Worm (Caenorhabditis elegans) whole organism, late embryonic: ENCODE data around the gene aat-3.

Experiments used
- C08G9.2 ChIP-seq: sonication (generic microtip); optimal IDR thresholded peaks from 2 replicates; lab custom pipeline; 2016; ENCODE audit warnings: mild to moderate bottlenecking, missing genetic modification characterization, moderate library complexity, missing compliant biosample characterization
- C38D4.7 ChIP-seq: fragments of 200-800 bp; sonication (Bioruptor generic); optimal IDR thresholded peaks from 2 replicates; lab custom pipeline; 2018; ENCODE audit warnings: mild to moderate bottlenecking, missing genetic modification characterization, moderate library complexity, missing compliant biosample characterization
- K09A11.1 ChIP-seq: sonication (generic microtip); optimal IDR thresholded peaks from 2 replicates; lab custom pipeline; 2017; ENCODE audit warnings: antibody characterized with exemption, mild to moderate bottlenecking, missing genetic modification characterization, missing compliant biosample characterization; ENCODE audit not compliant: insufficient read depth
- T23F11.4 ChIP-seq: fragments of 200-800 bp; sonication (Bioruptor generic); optimal IDR thresholded peaks from 2 replicates; lab custom pipeline; 2018; ENCODE audit warnings: mild to moderate bottlenecking, missing genetic modification characterization, missing compliant biosample characterization
- Y22D7AL.16 ChIP-seq: sonication (generic microtip); optimal IDR thresholded peaks from 2 replicates; lab custom pipeline; 2016; ENCODE audit warnings: missing genetic modification characterization, missing compliant biosample characterization
- ahr-1 ChIP-seq: sonication (generic microtip); optimal IDR thresholded peaks from 2 replicates; lab custom pipeline; 2016; ENCODE audit warnings: missing genetic modification characterization, missing compliant biosample characterization
- ceh-18 ChIP-seq: sonication (generic microtip); optimal IDR thresholded peaks from 2 replicates; lab custom pipeline; 2016; ENCODE audit warnings: missing genetic modification characterization, missing compliant biosample characterization
- ceh-19 ChIP-seq: fragments of 200-800 bp; sonication (Bioruptor generic); optimal IDR thresholded peaks from 2 replicates; lab custom pipeline; 2018; ENCODE audit warnings: mild to moderate bottlenecking, missing genetic modification characterization, missing compliant biosample characterization
- ceh-22 ChIP-seq: sonication (generic microtip); optimal IDR thresholded peaks from 2 replicates; lab custom pipeline; 2017; ENCODE audit warnings: missing biosample characterization, missing genetic modification characterization
- ceh-24 ChIP-seq: sonication (generic microtip); optimal IDR thresholded peaks from 2 replicates; lab custom pipeline; 2016; ENCODE audit warnings: mild to moderate bottlenecking, missing genetic modification characterization, missing compliant biosample characterization
- ceh-30 ChIP-seq: fragments of 150-350 bp; optimal IDR thresholded peaks from 2 replicates; lab custom pipeline; 2014; ENCODE audit warnings: missing biosample characterization, missing genetic modification characterization
- ceh-34 ChIP-seq: sonication (generic microtip); optimal IDR thresholded peaks from 2 replicates; lab custom pipeline; 2016; ENCODE audit warnings: mild to moderate bottlenecking, missing genetic modification characterization, missing compliant biosample characterization
- ceh-48 ChIP-seq: sonication (generic microtip); optimal IDR thresholded peaks from 2 replicates; lab custom pipeline; 2016; ENCODE audit warnings: missing genetic modification characterization, inconsistent platforms, missing compliant biosample characterization
- ceh-9 ChIP-seq: sonication (generic microtip); optimal IDR thresholded peaks from 2 replicates; lab custom pipeline; 2016; ENCODE audit warnings: mild to moderate bottlenecking, missing genetic modification characterization, inconsistent platforms, missing compliant biosample characterization
- che-1 ChIP-seq: sonication (generic microtip); optimal IDR thresholded peaks from 2 replicates; lab custom pipeline; 2016; ENCODE audit warnings: mild to moderate bottlenecking, missing genetic modification characterization, missing compliant biosample characterization
- dmd-4 ChIP-seq: sonication (generic microtip); optimal IDR thresholded peaks from 2 replicates; lab custom pipeline; 2016; ENCODE audit warnings: borderline replicate concordance, missing genetic modification characterization, missing compliant biosample characterization
- dve-1 ChIP-seq: sonication (generic microtip); optimal IDR thresholded peaks from 2 replicates; lab custom pipeline; 2017; ENCODE audit warnings: antibody characterized with exemption, mild to moderate bottlenecking, missing genetic modification characterization, missing compliant biosample characterization
- elt-2 ChIP-seq: sonication (generic microtip); optimal IDR thresholded peaks from 2 replicates; lab custom pipeline; 2016; ENCODE audit warnings: missing genetic modification reagents, missing genetic modification characterization, missing compliant biosample characterization
- elt-4 ChIP-seq: sonication (generic microtip); optimal IDR thresholded peaks from 2 replicates; lab custom pipeline; 2016; ENCODE audit warnings: missing genetic modification characterization, missing compliant biosample characterization
- ets-4 ChIP-seq: sonication (generic microtip); optimal IDR thresholded peaks from 2 replicates; lab custom pipeline; 2016; ENCODE audit warnings: missing genetic modification characterization, missing compliant biosample characterization
- fax-1 ChIP-seq: sonication (generic microtip); optimal IDR thresholded peaks from 2 replicates; lab custom pipeline; 2016; ENCODE audit warnings: missing genotype, missing genetic modification characterization, missing compliant biosample characterization
- fkh-6 ChIP-seq: sonication (generic microtip); optimal IDR thresholded peaks from 2 replicates; lab custom pipeline; 2016; ENCODE audit warnings: missing genetic modification characterization, missing compliant biosample characterization
- gmeb-2 ChIP-seq: sonication (generic microtip); optimal IDR thresholded peaks from 2 replicates; lab custom pipeline; 2016; ENCODE audit warnings: missing genetic modification characterization, inconsistent platforms, missing compliant biosample characterization
- hlh-15 ChIP-seq: sonication (generic microtip); optimal IDR thresholded peaks from 2 replicates; lab custom pipeline; 2016; ENCODE audit warnings: missing genetic modification characterization, missing compliant biosample characterization
- hlh-6 ChIP-seq: sonication (generic microtip); optimal IDR thresholded peaks from 2 replicates; lab custom pipeline; 2016; ENCODE audit warnings: missing genotype, missing genetic modification characterization, missing compliant biosample characterization
- hlh-8 ChIP-seq: sonication (generic microtip); optimal IDR thresholded peaks from 2 replicates; lab custom pipeline; 2016; ENCODE audit warnings: missing genotype, missing genetic modification characterization, missing compliant biosample characterization
- lim-6 ChIP-seq: sonication (generic microtip); optimal IDR thresholded peaks from 2 replicates; lab custom pipeline; 2016; ENCODE audit warnings: missing genetic modification characterization, missing compliant biosample characterization
- mec-3 ChIP-seq: sonication (generic microtip); optimal IDR thresholded peaks from 2 replicates; lab custom pipeline; 2016; ENCODE audit warnings: borderline replicate concordance, missing genetic modification characterization, missing compliant biosample characterization
- nhr-11 ChIP-seq: fragments of 150-350 bp; optimal IDR thresholded peaks from 2 replicates; lab custom pipeline; 2014; ENCODE audit warnings: missing biosample characterization, missing genetic modification characterization
- nhr-232 ChIP-seq: sonication (generic microtip); optimal IDR thresholded peaks from 2 replicates; lab custom pipeline; 2016; ENCODE audit warnings: missing genetic modification characterization, missing compliant biosample characterization
- npax-4 ChIP-seq: sonication (generic microtip); optimal IDR thresholded peaks from 2 replicates; lab custom pipeline; 2016; ENCODE audit warnings: missing genetic modification characterization, missing compliant biosample characterization
- odd-2 ChIP-seq: sonication (generic microtip); optimal IDR thresholded peaks from 2 replicates; lab custom pipeline; 2017; ENCODE audit warnings: antibody characterized with exemption, mild to moderate bottlenecking, missing genetic modification characterization, missing compliant biosample characterization
- pag-3 ChIP-seq: sonication (generic microtip); optimal IDR thresholded peaks from 2 replicates; lab custom pipeline; 2016; ENCODE audit warnings: missing compliant biosample characterization, missing genetic modification characterization, borderline replicate concordance
- pat-9 ChIP-seq: fragments of 200-800 bp; sonication (Bioruptor generic); optimal IDR thresholded peaks from 2 replicates; lab custom pipeline; 2018; ENCODE audit warnings: mild to moderate bottlenecking, missing genetic modification characterization, moderate library complexity, missing compliant biosample characterization
- pax-1 ChIP-seq: fragments of 150-350 bp; optimal IDR thresholded peaks from 2 replicates; lab custom pipeline; 2014; ENCODE audit warnings: missing biosample characterization, missing genetic modification characterization
- pha-2 ChIP-seq: sonication (generic microtip); optimal IDR thresholded peaks from 2 replicates; lab custom pipeline; 2017; ENCODE audit warnings: mild to moderate bottlenecking, missing genetic modification characterization, missing compliant biosample characterization
- pha-4 ChIP-seq: fragments of 150-350 bp; optimal IDR thresholded peaks from 2 replicates; lab custom pipeline; 2018; ENCODE audit warnings: missing biosample characterization, missing genetic modification reagents, missing genetic modification characterization
- pqm-1 ChIP-seq: sonication (generic microtip); optimal IDR thresholded peaks from 2 replicates; lab custom pipeline; 2016; ENCODE audit warnings: missing genetic modification characterization, missing compliant biosample characterization
- pros-1 ChIP-seq: fragments of 150-350 bp; optimal IDR thresholded peaks from 2 replicates; lab custom pipeline; 2014; ENCODE audit warnings: missing biosample characterization, missing genetic modification reagents, missing genetic modification characterization
- ref-2 ChIP-seq: sonication (generic microtip); optimal IDR thresholded peaks from 2 replicates; lab custom pipeline; 2016; ENCODE audit warnings: missing genetic modification characterization, missing compliant biosample characterization
- rnt-1 ChIP-seq: sonication (generic microtip); optimal IDR thresholded peaks from 2 replicates; lab custom pipeline; 2016; ENCODE audit warnings: missing genetic modification characterization, missing compliant biosample characterization
- sdc-2 ChIP-seq: sonication (generic microtip); optimal IDR thresholded peaks from 2 replicates; lab custom pipeline; 2016; ENCODE audit warnings: missing genotype, missing genetic modification characterization, missing compliant biosample characterization
- sox-2 ChIP-seq: fragments of 200-800 bp; sonication (Bioruptor generic); IDR thresholded peaks from 2 replicates; pipeline ENCODE4 v1.3.6; 2022; ENCODE audit warnings: missing genetic modification reagents, missing genetic modification characterization, missing compliant biosample characterization
- sox-4 ChIP-seq: sonication (generic microtip); optimal IDR thresholded peaks from 2 replicates; lab custom pipeline; 2017; ENCODE audit warnings: mild to moderate bottlenecking, missing genetic modification characterization, inconsistent platforms, missing compliant biosample characterization
- tbx-2 ChIP-seq: sonication (generic microtip); optimal IDR thresholded peaks from 2 replicates; lab custom pipeline; 2016; ENCODE audit warnings: missing genetic modification characterization, missing compliant biosample characterization
- tbx-7 ChIP-seq: sonication (generic microtip); optimal IDR thresholded peaks from 2 replicates; lab custom pipeline; 2016; ENCODE audit warnings: missing genotype, missing genetic modification characterization, missing compliant biosample characterization
- ttx-3 ChIP-seq: sonication (generic microtip); optimal IDR thresholded peaks from 2 replicates; lab custom pipeline; 2016; ENCODE audit warnings: missing genetic modification reagents, missing genetic modification characterization, missing compliant biosample characterization
- unc-42 ChIP-seq: sonication (generic microtip); optimal IDR thresholded peaks from 2 replicates; lab custom pipeline; 2016; ENCODE audit warnings: missing genotype, missing genetic modification characterization, missing compliant biosample characterization
- unc-55 ChIP-seq: sonication (generic microtip); optimal IDR thresholded peaks from 2 replicates; lab custom pipeline; 2017; ENCODE audit warnings: missing biosample characterization, missing genetic modification reagents, missing genetic modification characterization

Gene aat-3

ce11 chrX:2550665-2551064, 1.4 kb upstream of the aat-3 start:
- TF ChIP-seq unc-42 (tag; lab: Kevin White, UChicago) (peak; percentile 64), che-1 (no peak)

- TF ChIP-seq sox-4 (tag; lab: Kevin White, UChicago) (no peak), pat-9 (tag; lab: Kevin White, UChicago) (no peak), hlh-15 (tag; lab: Kevin White, UChicago) (no peak), ceh-19 (no peak), ref-2 (tag; lab: Kevin White, UChicago) (no peak), unc-42 (tag; lab: Kevin White, UChicago) (no peak), ceh-18 (tag; lab: Kevin White, UChicago) (no peak), pha-4 (tag; lab: Kevin White, UChicago) (no peak), hlh-6 (tag; lab: Kevin White, UChicago) (no peak), dve-1 (tag; lab: Kevin White, UChicago) (no peak), hlh-8 (tag; lab: Kevin White, UChicago) (no peak), mec-3 (tag; lab: Kevin White, UChicago) (no peak), nhr-232 (no peak), pqm-1 (tag; lab: Kevin White, UChicago) (no peak), dmd-4 (no peak), ceh-34 (no peak), ceh-48 (tag; lab: Kevin White, UChicago) (no peak), rnt-1 (no peak), sox-2 (no peak), ahr-1 (tag; lab: Kevin White, UChicago) (no peak)
Observed at ce11 chrX:2551450-2551849, 610 bp upstream of the aat-3 start.

ce11 chrX:2553433-2553860, 1.4 kb downstream of the aat-3 start:
- TF ChIP-seq unc-55 (GFP tag; lab: Kevin White, UChicago): peak; percentile 65
- no peak for TF ChIP-seq pax-1
- TF ChIP-seq unc-42 (tag; lab: Kevin White, UChicago): no peak
- peak; percentile 29 for TF ChIP-seq fax-1
- peak; percentile 65 for TF ChIP-seq sdc-2
- TF ChIP-seq mec-3 (tag; lab: Kevin White, UChicago): no peak
- TF ChIP-seq C38D4.7: peak; percentile 50
- no peak for TF ChIP-seq K09A11.1 (tag; lab: Kevin White, UChicago)
- TF ChIP-seq ttx-3: peak; percentile 32
- peak; percentile 2 for TF ChIP-seq elt-2
- peak; percentile 15 for TF ChIP-seq ets-4 (tag; lab: Kevin White, UChicago)
- peak; percentile 76 for TF ChIP-seq ceh-18 (tag; lab: Kevin White, UChicago)
- TF ChIP-seq nhr-232: peak; percentile 30
- TF ChIP-seq ceh-19: peak; percentile 47
- peak; percentile 11 for TF ChIP-seq gmeb-2 (tag; lab: Kevin White, UChicago)
- peak; percentile 9 for TF ChIP-seq npax-4 (tag; lab: Kevin White, UChicago)
- TF ChIP-seq Y22D7AL.16 (tag; lab: Kevin White, UChicago): no peak
- peak; percentile 27 for TF ChIP-seq C08G9.2 (tag; lab: Kevin White, UChicago)
- no peak for TF ChIP-seq ceh-22 (tag; lab: Kevin White, UChicago)
- TF ChIP-seq pha-2 (tag; lab: Kevin White, UChicago): peak; percentile 66
- TF ChIP-seq odd-2: no peak
- TF ChIP-seq pag-3: no peak
- no peak for TF ChIP-seq ceh-24
- TF ChIP-seq ref-2 (tag; lab: Kevin White, UChicago): peak; percentile 49
- peak; percentile 13 for TF ChIP-seq fkh-6
- TF ChIP-seq pros-1 (tag; lab: Kevin White, UChicago): peak; percentile 44
- TF ChIP-seq hlh-15 (tag; lab: Kevin White, UChicago): peak; percentile 46
- no peak for TF ChIP-seq ceh-30 (tag; lab: Kevin White, UChicago)
- TF ChIP-seq tbx-7 (tag; lab: Kevin White, UChicago): no peak
- peak; percentile 69 for TF ChIP-seq tbx-2 (tag; lab: Kevin White, UChicago)
- no peak for TF ChIP-seq nhr-11 (tag; lab: Kevin White, UChicago)
- TF ChIP-seq T23F11.4 (GFP tag; lab: Kevin White, UChicago): peak; percentile 5
- peak; percentile 29; the same call in 1 of the 2 replicates for TF ChIP-seq sox-2
- no peak for TF ChIP-seq ceh-9
- TF ChIP-seq elt-4 (tag; lab: Kevin White, UChicago): no peak
- TF ChIP-seq lim-6: peak; percentile 51
- peak; percentile 68 for TF ChIP-seq che-1
